Worm (Caenorhabditis elegans) whole organism, midembryonic: ENCODE measurements around the gene abl-1.

Source experiments
- T22C8.4 ChIP-seq: fragments of 200-800 bp; sonication (Bioruptor generic); IDR thresholded peaks from 2 replicates; pipeline ENCODE4 v1.3.6; 2022; ENCODE audit warnings: missing genetic modification characterization, missing compliant biosample characterization
- cog-1 ChIP-seq: sonication (generic microtip); optimal IDR thresholded peaks from 2 replicates; lab custom pipeline; 2016; ENCODE audit warnings: missing genetic modification characterization, missing compliant biosample characterization
- flt-1 ChIP-seq: fragments of 200-800 bp; sonication (Bioruptor generic); IDR thresholded peaks from 2 replicates; pipeline ENCODE4 v1.3.6; 2022; ENCODE audit warnings: missing genetic modification characterization, missing compliant biosample characterization
- klf-2 ChIP-seq: fragments of 200-800 bp; sonication (Bioruptor generic); conservative IDR thresholded peaks from 2 replicates; pipeline ENCODE4 v1.3.6; 2022; ENCODE audit warnings: missing genetic modification reagents, missing genetic modification characterization, missing compliant biosample characterization
- med-1 ChIP-seq: sonication (generic microtip); optimal IDR thresholded peaks from 2 replicates; lab custom pipeline; 2017; ENCODE audit warnings: missing genetic modification characterization, mild to moderate bottlenecking, missing compliant biosample characterization, antibody characterized with exemption, missing genetic modification reagents; ENCODE audit not compliant: insufficient read depth
- ref-1 ChIP-seq: fragments of 200-800 bp; sonication (Bioruptor generic); conservative IDR thresholded peaks from 2 replicates; pipeline ENCODE4 v1.3.6; 2022; ENCODE audit warnings: missing genetic modification reagents, missing genetic modification characterization, missing compliant biosample characterization
- tab-1 ChIP-seq: fragments of 200-800 bp; sonication (Bioruptor generic); IDR thresholded peaks from 2 replicates; pipeline ENCODE4 v1.3.6; 2022; ENCODE audit warnings: missing genetic modification characterization, missing compliant biosample characterization
- ztf-23 ChIP-seq: fragments of 200-800 bp; sonication (Bioruptor generic); IDR thresholded peaks from 2 replicates; pipeline ENCODE4 v1.3.6; 2022; ENCODE audit warnings: missing genetic modification reagents, missing genetic modification characterization, missing compliant biosample characterization
- ztf-29 ChIP-seq: fragments of 200-800 bp; sonication (Bioruptor generic); IDR thresholded peaks from 2 replicates; pipeline ENCODE4 v1.3.6; 2022; ENCODE audit warnings: missing genetic modification reagents, missing genetic modification characterization, missing compliant biosample characterization

ce11 chrX:10599719-10600155, 24.3 kb downstream of the abl-1 start:
- TF ChIP-seq ref-1 (GFP tag; lab: Robert Waterston, UW) (no peak), flt-1 (GFP tag; lab: Robert Waterston, UW) (no peak), cog-1 (tag; lab: Kevin White, UChicago) (no peak), ztf-23 (no peak), med-1 (GFP tag; lab: Kevin White, UChicago) (no peak), tab-1 (GFP tag; lab: Robert Waterston, UW) (no peak), klf-2 (no peak), T22C8.4 (GFP tag; lab: Robert Waterston, UW) (no peak), ztf-29 (GFP tag; lab: Robert Waterston, UW) (no peak)
